Fruit fly (Drosophila melanogaster): ENCODE results near the gene CG1582.

The CG1582 gene

DNA sequence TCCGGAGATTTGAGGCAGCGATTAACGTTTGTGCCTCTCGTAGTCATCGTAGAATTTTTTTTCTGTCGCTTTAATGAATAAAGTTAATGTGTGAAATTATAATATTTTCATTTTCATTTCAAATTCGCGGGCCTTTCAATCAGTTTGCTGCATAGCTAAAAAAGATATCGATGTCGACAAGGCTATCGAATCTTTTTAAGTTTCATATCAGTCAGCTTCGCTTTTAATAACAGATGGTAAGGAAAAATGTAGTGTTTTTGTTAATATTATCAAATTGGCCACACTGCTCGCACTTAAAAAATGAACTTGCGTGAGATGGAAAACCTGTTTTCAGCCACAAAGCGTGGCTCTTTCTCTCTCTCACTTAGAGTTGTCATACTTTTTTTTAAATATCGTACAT is 30.5 kb upstream of the CG1582 start (continued):
- no peak for TF ChIP-seq cad (GFP tag; optimal IDR thresholded peaks at IDR 0.05)
- no peak for TF ChIP-seq CG8478 (optimal IDR thresholded peaks at IDR 0.05)
- peak; percentile 62; the same call in 2 of the 3 replicates for TF ChIP-seq Opbp (GFP tag; IDR thresholded peaks at IDR 0.05; ENCODE audit: partially characterized antibody)
- TF ChIP-seq zen (tag; optimal IDR thresholded peaks at IDR 0.05): no peak

DNA sequence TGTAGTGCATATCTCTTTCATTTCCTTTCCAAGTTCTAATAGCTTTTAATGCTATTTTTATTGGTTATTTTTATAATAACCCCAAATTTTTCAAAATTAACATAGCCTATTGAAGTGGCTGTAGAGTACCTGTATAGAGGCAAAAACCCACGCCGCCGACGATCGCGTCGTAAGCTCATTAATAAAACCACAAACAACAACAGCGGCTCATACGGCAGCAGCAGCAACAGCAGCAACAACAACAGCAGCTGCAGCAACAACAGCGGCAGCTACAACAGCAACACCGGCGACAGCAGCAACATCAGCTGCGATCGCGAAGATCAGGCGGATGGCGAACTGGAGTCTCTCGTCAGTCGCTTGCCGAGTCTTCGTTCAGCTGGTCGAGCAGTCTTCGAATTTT is 28.0 kb upstream of the CG1582 start, which contains the start of gene CG2145:
TSS of gene CG2145 (plus strand) at position 290 of the 400 bp plus-strand sequence.
- TF ChIP-seq CG30431 (GFP tag; optimal IDR thresholded peaks at IDR 0.05) (no peak), NC2α (GFP tag; optimal IDR thresholded peaks at IDR 0.05) (no peak), CG8924 (tag; optimal IDR thresholded peaks at IDR 0.05) (peak; percentile 0), CG8290 (GFP tag; optimal IDR thresholded peaks at IDR 0.05) (no peak), CG8290 (tag; optimal IDR thresholded peaks at IDR 0.05) (peak in 1 of 2 experiments; percentile 20), CG7556 (GFP tag; optimal IDR thresholded peaks at IDR 0.05) (no peak), Optix (GFP tag; IDR thresholded peaks at IDR 0.05) (no peak), fu2 (GFP tag; optimal IDR thresholded peaks at IDR 0.05) (no peak), nmo (GFP tag; optimal IDR thresholded peaks at IDR 0.05) (no peak), Atf6 (GFP tag; IDR thresholded peaks at IDR 0.05) (0 out of 2 replicates have a peak, but pooled peaks have one; percentile 16), CG13296 (GFP tag; optimal IDR thresholded peaks at IDR 0.05) (peak; percentile 5), tgo (GFP tag; IDR thresholded peaks at IDR 0.05) (no peak), Atf-2 (GFP tag; optimal IDR thresholded peaks at IDR 0.05) (no peak), Pdp1 (GFP tag; optimal IDR thresholded peaks at IDR 0.05) (peak in 1 of 2 experiments; percentile 21), Hmr (GFP tag; optimal IDR thresholded peaks at IDR 0.05) (peak; percentile 5), so (GFP tag; IDR thresholded peaks at IDR 0.05) (0 out of 3 replicates have a peak, but pooled peaks have one; percentile 19), CG34376 (GFP tag; optimal IDR thresholded peaks at IDR 0.05) (peak; percentile 26), bbx (GFP tag; IDR thresholded peaks at IDR 0.05; ENCODE audit: partially characterized antibody) (no peak), CG30403 (GFP tag; optimal IDR thresholded peaks at IDR 0.05) (no peak), otp (GFP tag; IDR thresholded peaks at IDR 0.05) (peak; percentile 8; the same call in 1 of the 3 replicates), Deaf1 (tag; optimal IDR thresholded peaks at IDR 0.05) (peak; percentile 84), sc (optimal IDR thresholded peaks at IDR 0.05) (no peak), sc (GFP tag; optimal IDR thresholded peaks at IDR 0.05) (no peak), Drgx (GFP tag; IDR thresholded peaks at IDR 0.05) (peak; percentile 35; the same call in 1 of the 2 replicates), crp (GFP tag; optimal IDR thresholded peaks at IDR 0.05) (peak in 1 of 2 experiments; percentile 23), NFAT (GFP tag; IDR thresholded peaks at IDR 0.05) (peak; percentile 28; the same call in 1 of the 2 replicates), CG13287 (GFP tag; IDR thresholded peaks at IDR 0.05; ENCODE audit: partially characterized antibody) (peak; percentile 8; the same call in 1 of the 2 replicates), Med (GFP tag) (peak; percentile 50), CG18599 (GFP tag; optimal IDR thresholded peaks at IDR 0.05) (peak; percentile 13), Sry-β (GFP tag; optimal IDR thresholded peaks at IDR 0.05) (no peak), ac (GFP tag; optimal IDR thresholded peaks at IDR 0.05) (no peak), sima (GFP tag; optimal IDR thresholded peaks at IDR 0.05) (no peak), vvl (GFP tag; IDR thresholded peaks at IDR 0.05) (peak; percentile 64), Fer2 (tag; optimal IDR thresholded peaks at IDR 0.05) (no peak), Opbp (GFP tag; IDR thresholded peaks at IDR 0.05; ENCODE audit: partially characterized antibody) (no peak), Hr51 (GFP tag; optimal IDR thresholded peaks at IDR 0.05) (peak in 1 of 2 experiments; percentile 22), grau (tag; optimal IDR thresholded peaks at IDR 0.05) (peak; percentile 25), CG31441 (GFP tag; IDR thresholded peaks at IDR 0.05) (0 out of 2 replicates have a peak, but pooled peaks have one; percentile 12), row (GFP tag; IDR thresholded peaks at IDR 0.05) (peak; percentile 18; the same call in 1 of the 3 replicates), az2 (GFP tag; optimal IDR thresholded peaks at IDR 0.05) (no peak), CG18262 (tag; optimal IDR thresholded peaks at IDR 0.05) (peak; percentile 5), CG11504 (tag; optimal IDR thresholded peaks at IDR 0.05) (peak; percentile 53), CG3281 (GFP tag; optimal IDR thresholded peaks at IDR 0.05) (peak; percentile 0), pros (GFP tag; optimal IDR thresholded peaks at IDR 0.05) (no peak), sens (GFP tag) (peak; percentile 18), Aef1 (GFP tag; IDR thresholded peaks at IDR 0.05) (peak; percentile 62)

Data from whole organism, embryonic.